Worm (Caenorhabditis elegans) whole organism, L4 larva: ENCODE data around the gene ZK355.2.

Experiments
- F44E2.7 ChIP-seq: fragments of 200-800 bp; sonication (Bioruptor generic); IDR thresholded peaks from 2 replicates; pipeline ENCODE4 v2.1.2; 2022; ENCODE audit warnings: missing genetic modification characterization, missing compliant biosample characterization
- R02D3.7 ChIP-seq: fragments of 150-350 bp; sonication (generic microtip); optimal IDR thresholded peaks from 3 replicates; lab custom pipeline; 2014; ENCODE audit warnings: missing biosample characterization, missing genetic modification characterization
- T20F7.1 ChIP-seq: fragments of 200-800 bp; sonication (Bioruptor generic); optimal IDR thresholded peaks from 2 replicates; lab custom pipeline; 2018; ENCODE audit warnings: mild to moderate bottlenecking, missing genetic modification characterization, missing compliant biosample characterization
- T26A8.4 ChIP-seq: fragments of 200-800 bp; sonication (Bioruptor generic); IDR thresholded peaks from 2 replicates; pipeline ENCODE4 v1.3.6; 2022; ENCODE audit warnings: missing genetic modification characterization, missing compliant biosample characterization
- Y105C5A.15 ChIP-seq: fragments of 200-800 bp; sonication (Bioruptor generic); IDR thresholded peaks from 2 replicates; pipeline ENCODE4 v1.3.6; 2022; ENCODE audit warnings: missing genetic modification characterization, missing compliant biosample characterization
- Y75B8A.6 ChIP-seq: fragments of 200-800 bp; sonication (Bioruptor generic); IDR thresholded peaks from 2 replicates; pipeline ENCODE4 v1.3.6; 2022; ENCODE audit warnings: missing genetic modification reagents, missing genetic modification characterization, missing compliant biosample characterization
- aha-1 ChIP-seq: fragments of 150-350 bp; peaks from one replicate; lab custom pipeline; 2014; ENCODE audit warnings: missing biosample characterization, missing genetic modification characterization
- aly-2 ChIP-seq: sonication (generic microtip); optimal IDR thresholded peaks from 2 replicates; lab custom pipeline; 2018; ENCODE audit warnings: missing biosample characterization, missing genetic modification characterization
- ceh-20 ChIP-seq: fragments of 200-800 bp; sonication (Bioruptor generic); IDR thresholded peaks from 2 replicates; pipeline ENCODE4 v1.3.6; 2022; ENCODE audit warnings: missing genetic modification reagents, missing genetic modification characterization, missing compliant biosample characterization
- ceh-28 ChIP-seq: fragments of 150-350 bp; optimal IDR thresholded peaks from 2 replicates; lab custom pipeline; 2014; ENCODE audit warnings: missing biosample characterization, missing genetic modification reagents, missing genetic modification characterization
- ceh-62 ChIP-seq: sonication (generic microtip); optimal IDR thresholded peaks from 2 replicates; lab custom pipeline; 2017; ENCODE audit warnings: missing biosample characterization, missing genetic modification characterization
- ctbp-1 ChIP-seq: fragments of 200-800 bp; sonication (Bioruptor generic); IDR thresholded peaks from 2 replicates; pipeline ENCODE4 v1.3.6; 2022; ENCODE audit warnings: missing genetic modification reagents, missing genetic modification characterization, missing compliant biosample characterization
- daf-16 ChIP-seq, 3 experiments: sonication (generic microtip); optimal IDR thresholded peaks; 2 replicates each; lab custom pipeline; 2016 to 2017; ENCODE audit warnings: missing genetic modification characterization in 3 of 3, missing genetic modification reagents in 3 of 3, mild to moderate bottlenecking in 2 of 3, missing compliant biosample characterization in 2 of 3, missing biosample characterization in 1 of 3, moderate library complexity in 1 of 3
- daf-8 ChIP-seq: fragments of 200-800 bp; sonication (Bioruptor generic); IDR thresholded peaks from 2 replicates; pipeline ENCODE4 v1.3.6; 2022; ENCODE audit warnings: missing genetic modification characterization, missing compliant biosample characterization
- dmd-9 ChIP-seq: fragments of 200-800 bp; sonication (Bioruptor generic); IDR thresholded peaks from 2 replicates; pipeline ENCODE4 v1.3.6; 2022; ENCODE audit warnings: missing genetic modification reagents, missing genetic modification characterization, missing compliant biosample characterization
- dpl-1 ChIP-seq: fragments of 150-350 bp; optimal IDR thresholded peaks from 2 replicates; lab custom pipeline; 2014; ENCODE audit warnings: missing biosample characterization, missing genetic modification reagents, missing genetic modification characterization
- egl-27 ChIP-seq: sonication (generic microtip); optimal IDR thresholded peaks from 3 replicates; lab custom pipeline; 2017; ENCODE audit warnings: missing biosample characterization, missing genetic modification reagents, missing genetic modification characterization
- egl-43 ChIP-seq: fragments of 200-800 bp; sonication (Bioruptor generic); IDR thresholded peaks from 2 replicates; pipeline ENCODE4 v1.3.6; 2022; ENCODE audit warnings: missing genetic modification reagents, missing genetic modification characterization, missing compliant biosample characterization
- hlh-11 ChIP-seq: fragments of 200-800 bp; sonication (Bioruptor generic); optimal IDR thresholded peaks from 2 replicates; lab custom pipeline; 2018; ENCODE audit warnings: mild to moderate bottlenecking, missing genetic modification characterization, missing compliant biosample characterization
- lin-13 ChIP-seq: fragments of 150-350 bp; optimal IDR thresholded peaks from 2 replicates; lab custom pipeline; 2014; ENCODE audit warnings: missing biosample characterization, missing genetic modification reagents, missing genetic modification characterization
- mep-1 ChIP-seq: fragments of 150-350 bp; sonication (generic microtip); optimal IDR thresholded peaks from 3 replicates; lab custom pipeline; 2014; ENCODE audit warnings: missing biosample characterization, missing genetic modification characterization
- nhr-102 ChIP-seq: sonication (generic microtip); optimal IDR thresholded peaks from 2 replicates; lab custom pipeline; 2016; ENCODE audit warnings: mild to moderate bottlenecking, missing genetic modification characterization, moderate library complexity, missing compliant biosample characterization
- nhr-237 ChIP-seq: sonication (generic microtip); optimal IDR thresholded peaks from 2 replicates; lab custom pipeline; 2017; ENCODE audit warnings: missing biosample characterization, missing genetic modification characterization
- nhr-41 ChIP-seq: fragments of 200-800 bp; sonication (Bioruptor generic); IDR thresholded peaks from 2 replicates; pipeline ENCODE4 v1.3.6; 2022; ENCODE audit warnings: missing genetic modification reagents, missing genetic modification characterization, missing compliant biosample characterization
- nhr-42 ChIP-seq: fragments of 200-800 bp; sonication (Bioruptor generic); IDR thresholded peaks from 2 replicates; pipeline ENCODE4 v1.3.6; 2022; ENCODE audit warnings: missing genetic modification characterization, missing compliant biosample characterization
- nhr-48 ChIP-seq: sonication (generic microtip); optimal IDR thresholded peaks from 2 replicates; lab custom pipeline; 2016; ENCODE audit warnings: mild to moderate bottlenecking, missing genetic modification characterization, missing compliant biosample characterization
- nhr-6 ChIP-seq: fragments of 150-350 bp; optimal IDR thresholded peaks from 2 replicates; lab custom pipeline; 2014; ENCODE audit warnings: missing biosample characterization, missing genetic modification characterization
- php-3 ChIP-seq: fragments of 200-800 bp; sonication (Bioruptor generic); IDR thresholded peaks from 2 replicates; pipeline ENCODE4 v1.3.6; 2022; ENCODE audit warnings: missing genetic modification reagents, missing genetic modification characterization, missing compliant biosample characterization
- spr-3 ChIP-seq: fragments of 200-800 bp; sonication (Bioruptor generic); optimal IDR thresholded peaks from 2 replicates; lab custom pipeline; 2018; ENCODE audit warnings: mild to moderate bottlenecking, missing genetic modification characterization, missing compliant biosample characterization
- tag-97 ChIP-seq: fragments of 200-800 bp; sonication (Bioruptor generic); IDR thresholded peaks from 2 replicates; pipeline ENCODE4 v1.3.6; 2022; ENCODE audit warnings: missing genetic modification characterization, missing compliant biosample characterization
- unc-130 ChIP-seq: sonication (generic microtip); optimal IDR thresholded peaks from 2 replicates; lab custom pipeline; 2016; ENCODE audit warnings: missing genetic modification reagents, missing genetic modification characterization, missing compliant biosample characterization
- unc-62 ChIP-seq, 3 experiments: fragments of 150-350 bp in 1 of 3; sonication (generic microtip); optimal IDR thresholded peaks in 2 of 3; peaks in 1 of 3; 1 replicate in 1 of 3; 2 replicates in 2 of 3; lab custom pipeline; 2014 to 2017; ENCODE audit warnings: missing biosample characterization in 3 of 3, missing genetic modification characterization in 3 of 3, missing genetic modification reagents in 3 of 3, missing genotype in 1 of 3
- vab-7 ChIP-seq: fragments of 200-800 bp; sonication (Bioruptor generic); IDR thresholded peaks from 2 replicates; pipeline ENCODE4 v1.3.6; 2022; ENCODE audit warnings: missing genetic modification reagents, missing genetic modification characterization, missing compliant biosample characterization
- zfp-3 ChIP-seq: fragments of 200-800 bp; sonication (Bioruptor generic); conservative IDR thresholded peaks from 2 replicates; pipeline ENCODE4 v1.3.6; 2022; ENCODE audit warnings: missing genetic modification reagents, missing genetic modification characterization, missing compliant biosample characterization
- zip-11 ChIP-seq: fragments of 200-800 bp; sonication (Bioruptor generic); IDR thresholded peaks from 2 replicates; pipeline ENCODE4 v1.3.6; 2022; ENCODE audit warnings: missing genetic modification characterization, missing compliant biosample characterization
- ztf-11 ChIP-seq: fragments of 150-350 bp; optimal IDR thresholded peaks from 2 replicates; lab custom pipeline; 2014; ENCODE audit warnings: missing biosample characterization, missing genetic modification characterization
- ztf-7 ChIP-seq: fragments of 150-350 bp; optimal IDR thresholded peaks from 2 replicates; lab custom pipeline; 2014; ENCODE audit warnings: missing biosample characterization, missing genetic modification characterization

The ZK355.2 gene

ce11 chrII:2943966-2944365 lies 20.2 kb downstream of the ZK355.2 start, which contains the start of the genes irld-50 and irld-49:
irld-50 (minus strand) TSS chrII:2944066.
irld-49 (plus strand) TSS chrII:2944176.
- no peak for TF ChIP-seq mep-1 (tag; lab: Kevin White, UChicago)
- no peak for TF ChIP-seq ctbp-1 (GFP tag; lab: Robert Waterston, UW)
- TF ChIP-seq, all 104 proteins: peak for 0

ce11 chrII:2946438-2946837 lies 22.7 kb downstream of the ZK355.2 start, which contains the start of gene srw-79:
srw-79 (plus strand) TSS chrII:2946738.
- TF ChIP-seq ceh-62 (tag; lab: Kevin White, UChicago) (no peak), ztf-11 (tag; lab: Kevin White, UChicago) (no peak), nhr-41 (GFP tag; lab: Robert Waterston, UW) (no peak), dpl-1 (GFP tag; lab: Kevin White, UChicago) (no peak), zfp-3 (GFP tag; lab: Robert Waterston, UW) (no peak), F44E2.7 (GFP tag; lab: Robert Waterston, UW) (no peak), unc-62 (GFP tag; optimal IDR thresholded peaks at IDR 0.05 in 1 of 2; lab: Kevin White, UChicago) (no peak), unc-62 (tag; optimal IDR thresholded peaks at IDR 0.05; lab: Kevin White, UChicago) (no peak)

DNA sequence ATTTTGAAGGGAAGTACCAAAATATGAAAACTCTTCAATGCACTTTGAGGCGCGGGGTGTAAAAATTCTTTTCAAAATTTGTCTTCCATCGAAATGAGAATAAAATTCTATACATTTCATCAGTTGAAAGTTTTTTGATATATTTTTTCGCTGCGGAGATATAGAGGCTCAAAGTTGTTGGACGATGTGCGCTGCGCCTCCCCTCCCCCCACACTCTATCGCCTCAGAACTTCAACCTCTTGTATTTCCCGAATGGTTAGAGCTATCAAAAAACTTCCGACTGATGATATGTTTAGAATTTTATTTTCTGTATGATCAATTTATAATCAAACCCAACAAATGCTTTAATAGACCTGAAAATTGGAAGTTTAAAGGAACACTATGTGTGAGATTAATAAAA lies 24.9 kb downstream of the ZK355.2 start:
- TF ChIP-seq nhr-102 (no peak), hlh-11 (no peak), aha-1 (tag; lab: Kevin White, UChicago) (peak; percentile 98)
- TF ChIP-seq, all 104 proteins: peak for 1

DNA sequence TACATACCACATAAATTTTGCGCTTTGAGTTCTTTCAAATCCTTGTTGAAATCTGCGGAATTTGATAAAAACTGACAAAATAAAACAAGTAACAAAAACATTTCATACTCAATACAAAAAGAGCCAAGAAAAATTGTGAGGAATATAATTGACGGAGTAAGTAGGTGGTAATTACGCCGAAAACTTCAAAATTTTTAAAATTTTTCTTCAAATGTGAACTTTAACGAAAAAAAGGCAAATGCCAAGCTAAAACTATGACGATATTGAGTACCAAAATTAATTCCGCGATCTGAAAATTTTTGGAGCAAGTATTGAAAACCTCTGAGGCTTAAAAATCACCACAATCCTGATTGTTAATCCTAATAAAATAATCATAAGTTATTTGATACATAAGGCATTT lies 28.9 kb downstream of the ZK355.2 start, which contains the start of gene irld-51:
TSS of gene irld-51 (minus strand) at position 101 of the 400 bp plus-strand sequence.
- TF ChIP-seq zfp-3 (GFP tag; lab: Robert Waterston, UW), result no peak
- TF ChIP-seq php-3 (GFP tag; lab: Robert Waterston, UW), result no peak
- TF ChIP-seq aly-2 (tag; lab: Kevin White, UChicago), result no peak
- no peak for TF ChIP-seq ctbp-1 (GFP tag; lab: Robert Waterston, UW)
- no peak for TF ChIP-seq nhr-6
- no peak for TF ChIP-seq daf-16 (GFP tag; optimal IDR thresholded peaks at IDR 0.05; lab: Kevin White, UChicago)
- TF ChIP-seq daf-16 (tag; optimal IDR thresholded peaks at IDR 0.05; lab: Kevin White, UChicago), result no peak
- no peak for TF ChIP-seq R02D3.7 (tag; lab: Kevin White, UChicago)
- no peak for TF ChIP-seq spr-3
- TF ChIP-seq ztf-7 (tag; lab: Kevin White, UChicago), result no peak
- TF ChIP-seq ceh-20 (GFP tag; lab: Robert Waterston, UW), result no peak
- no peak for TF ChIP-seq egl-43 (GFP tag; lab: Robert Waterston, UW)
- TF ChIP-seq daf-8, result no peak

DNA sequence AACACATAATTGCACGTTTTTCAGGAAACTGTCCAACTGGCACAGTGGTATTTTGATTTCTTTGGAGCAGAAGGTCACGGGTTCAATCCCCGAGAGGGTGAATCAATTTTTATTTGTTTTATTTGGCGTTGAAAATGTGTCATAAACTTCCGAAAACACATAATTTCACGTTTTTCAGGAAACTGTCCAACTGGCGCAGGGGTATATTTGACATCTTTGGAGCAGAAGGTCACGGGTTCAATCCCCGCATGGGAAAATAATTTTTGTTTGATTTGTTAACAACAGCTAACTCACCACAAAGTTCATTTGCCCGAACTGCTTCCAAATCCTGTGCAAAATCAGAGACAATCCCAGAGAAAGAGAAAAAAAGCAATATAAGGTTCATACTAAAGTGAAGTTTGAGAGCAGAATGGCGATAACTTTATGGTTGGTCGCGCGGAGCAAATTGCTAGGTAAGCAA lies 32.0 kb downstream of the ZK355.2 start, which contains the start of gene irld-48:
TSS of gene irld-48 (plus strand) at position 410 of the 460 bp plus-strand sequence.
- TF ChIP-seq tag-97 (GFP tag; lab: Robert Waterston, UW), result no peak
- TF ChIP-seq unc-130 (GFP tag; lab: Kevin White, UChicago), result no peak
- TF ChIP-seq egl-27 (tag; lab: Kevin White, UChicago), result no peak
- no peak for TF ChIP-seq T26A8.4
- no peak for TF ChIP-seq Y105C5A.15 (GFP tag; lab: Robert Waterston, UW)
- no peak for TF ChIP-seq daf-16 (GFP tag; optimal IDR thresholded peaks at IDR 0.05; lab: Kevin White, UChicago)
- TF ChIP-seq daf-16 (tag; optimal IDR thresholded peaks at IDR 0.05; lab: Kevin White, UChicago), result no peak
- TF ChIP-seq ceh-28 (tag; lab: Kevin White, UChicago), result no peak
- no peak for TF ChIP-seq daf-8
- TF ChIP-seq php-3 (GFP tag; lab: Robert Waterston, UW), result no peak
- TF ChIP-seq Y75B8A.6, result no peak
- TF ChIP-seq T20F7.1, result no peak
- TF ChIP-seq nhr-237 (tag; lab: Kevin White, UChicago), result no peak
- TF ChIP-seq dmd-9, result no peak
- TF ChIP-seq lin-13 (GFP tag; lab: Kevin White, UChicago), result no peak
- TF ChIP-seq nhr-102, result no peak
- TF ChIP-seq nhr-48 (tag; lab: Kevin White, UChicago), result no peak
- TF ChIP-seq zip-11 (GFP tag; lab: Robert Waterston, UW), result no peak
- TF ChIP-seq ztf-11 (tag; lab: Kevin White, UChicago), result no peak
- no peak for TF ChIP-seq nhr-42 (GFP tag; lab: Robert Waterston, UW)
- TF ChIP-seq vab-7, result no peak
